Comparison of ENCODE assay signal across 1 worm cellular context in the genomic region with DNA sequence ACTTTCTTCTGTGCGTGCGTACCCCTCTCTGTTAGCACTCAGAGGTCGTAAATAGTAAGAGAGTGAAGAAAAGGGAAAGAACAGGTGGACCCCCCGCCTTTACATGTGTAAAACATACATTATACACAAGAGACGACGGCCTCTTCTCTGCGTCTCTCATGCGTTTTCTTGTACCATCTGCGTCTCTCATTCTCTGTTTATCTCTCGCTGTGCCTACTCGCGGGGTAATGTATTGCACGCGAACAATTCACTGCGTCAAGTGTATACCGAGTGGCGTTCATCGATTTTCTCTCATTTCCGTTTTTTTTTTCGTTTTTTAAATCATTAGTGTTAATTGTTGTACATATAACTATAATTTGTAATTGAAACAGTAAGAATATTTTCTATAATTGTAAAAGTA.
TF ChIP-seq lines count a peak whose summit lies in the region.

No protein-coding gene starts in this region.

TF ChIP-seq in whole organism, L1 larva, 84 proteins besides CTCF, POLR2A, EP300 and RAD21 (continued from another document):
- TF ChIP-seq nhr-47 (tag; optimal IDR thresholded peaks at IDR 0.05; lab: Kevin White, UChicago) (peak; percentile 14), unc-62 (GFP tag; optimal IDR thresholded peaks at IDR 0.05; lab: Kevin White, UChicago) (no peak), ama-1 (optimal IDR thresholded peaks at IDR 0.05; lab: Kevin White, UChicago) (no peak), lin-15B (tag; optimal IDR thresholded peaks at IDR 0.05; lab: Kevin White, UChicago) (no peak), nhr-85 (tag; lab: Kevin White, UChicago) (peak; percentile 48)
TF ChIP-seq in whole organism, L1 larva: peak in this region for 7.
